Worm (Caenorhabditis elegans) whole organism, L4 larva: ENCODE measurements around the gene tomm-70.

ENCODE experiments used
- F26F4.8 ChIP-seq: fragments of 200-800 bp; sonication (Bioruptor generic); conservative IDR thresholded peaks from 2 replicates; pipeline ENCODE4 v1.3.6; 2022; ENCODE audit warnings: missing genetic modification characterization, missing compliant biosample characterization
- F37D6.2 ChIP-seq: sonication (generic microtip); optimal IDR thresholded peaks from 2 replicates; lab custom pipeline; 2016; ENCODE audit warnings: mild to moderate bottlenecking, missing genetic modification characterization, missing compliant biosample characterization
- F44E2.7 ChIP-seq: fragments of 200-800 bp; sonication (Bioruptor generic); IDR thresholded peaks from 2 replicates; pipeline ENCODE4 v2.1.2; 2022; ENCODE audit warnings: missing genetic modification characterization, missing compliant biosample characterization
- T26A8.4 ChIP-seq: fragments of 200-800 bp; sonication (Bioruptor generic); IDR thresholded peaks from 2 replicates; pipeline ENCODE4 v1.3.6; 2022; ENCODE audit warnings: missing genetic modification characterization, missing compliant biosample characterization
- Y105C5A.15 ChIP-seq: fragments of 200-800 bp; sonication (Bioruptor generic); IDR thresholded peaks from 2 replicates; pipeline ENCODE4 v1.3.6; 2022; ENCODE audit warnings: missing genetic modification characterization, missing compliant biosample characterization
- Y75B8A.6 ChIP-seq: fragments of 200-800 bp; sonication (Bioruptor generic); IDR thresholded peaks from 2 replicates; pipeline ENCODE4 v1.3.6; 2022; ENCODE audit warnings: missing genetic modification reagents, missing genetic modification characterization, missing compliant biosample characterization
- ZK546.5 ChIP-seq, 2 experiments: sonication (generic microtip); optimal IDR thresholded peaks; 2 replicates each; lab custom pipeline; 2017; ENCODE audit warnings: missing biosample characterization in 2 of 2, missing genetic modification characterization in 2 of 2
- aha-1 ChIP-seq: fragments of 150-350 bp; peaks from one replicate; lab custom pipeline; 2014; ENCODE audit warnings: missing biosample characterization, missing genetic modification characterization
- aly-2 ChIP-seq: sonication (generic microtip); optimal IDR thresholded peaks from 2 replicates; lab custom pipeline; 2018; ENCODE audit warnings: missing biosample characterization, missing genetic modification characterization
- arid-1 ChIP-seq: fragments of 200-800 bp; sonication (Bioruptor generic); conservative IDR thresholded peaks from 2 replicates; pipeline ENCODE4 v1.3.6; 2022; ENCODE audit warnings: missing genetic modification reagents, missing genetic modification characterization, missing compliant biosample characterization
- cey-2 ChIP-seq: sonication (generic microtip); optimal IDR thresholded peaks from 3 replicates; lab custom pipeline; 2017; ENCODE audit warnings: missing genetic modification characterization, mild to moderate bottlenecking, missing compliant biosample characterization, antibody characterized with exemption, borderline replicate concordance; ENCODE audit not compliant: insufficient read depth
- daf-19 ChIP-seq: fragments of 200-800 bp; sonication (Bioruptor generic); conservative IDR thresholded peaks from 2 replicates; pipeline ENCODE4 v1.3.6; 2022; ENCODE audit warnings: missing genetic modification characterization, missing compliant biosample characterization
- dmd-6 ChIP-seq: fragments of 200-800 bp; sonication (Bioruptor generic); IDR thresholded peaks from 2 replicates; pipeline ENCODE4 v1.3.6; 2022; ENCODE audit warnings: missing genetic modification reagents, missing genetic modification characterization, missing compliant biosample characterization
- dmd-8 ChIP-seq: fragments of 200-800 bp; sonication (Bioruptor generic); IDR thresholded peaks from 2 replicates; pipeline ENCODE4 v1.3.6; 2022; ENCODE audit warnings: missing genetic modification characterization, missing compliant biosample characterization
- duxl-1 ChIP-seq: sonication (generic microtip); optimal IDR thresholded peaks from 2 replicates; lab custom pipeline; 2016; ENCODE audit warnings: mild to moderate bottlenecking, missing genetic modification characterization, moderate library complexity, missing compliant biosample characterization; ENCODE audit not compliant: poor library complexity
- dve-1 ChIP-seq: sonication (generic microtip); optimal IDR thresholded peaks from 2 replicates; lab custom pipeline; 2017; ENCODE audit warnings: antibody characterized with exemption, mild to moderate bottlenecking, missing genetic modification characterization, missing compliant biosample characterization; ENCODE audit not compliant: insufficient read depth
- fkh-10 ChIP-seq: fragments of 150-350 bp; optimal IDR thresholded peaks from 2 replicates; lab custom pipeline; 2014; ENCODE audit warnings: missing biosample characterization, missing genetic modification reagents, missing genetic modification characterization
- hif-1 ChIP-seq, 2 experiments: sonication (generic microtip); optimal IDR thresholded peaks; 2 replicates each; lab custom pipeline; 2016 to 2017; ENCODE audit warnings: missing compliant biosample characterization in 2 of 2, missing genetic modification characterization in 2 of 2, missing genetic modification reagents in 2 of 2, missing genotype in 2 of 2, mild to moderate bottlenecking in 1 of 2
- hlh-11 ChIP-seq: fragments of 200-800 bp; sonication (Bioruptor generic); optimal IDR thresholded peaks from 2 replicates; lab custom pipeline; 2018; ENCODE audit warnings: mild to moderate bottlenecking, missing genetic modification characterization, missing compliant biosample characterization
- hlh-30 ChIP-seq: sonication (generic microtip); optimal IDR thresholded peaks from 2 replicates; lab custom pipeline; 2017; ENCODE audit warnings: antibody characterized with exemption, mild to moderate bottlenecking, missing genetic modification characterization, missing compliant biosample characterization; ENCODE audit not compliant: insufficient read depth
- jun-1 ChIP-seq: fragments of 150-350 bp; optimal IDR thresholded peaks from 2 replicates; lab custom pipeline; 2014; ENCODE audit warnings: missing biosample characterization, missing genetic modification reagents, missing genetic modification characterization
- lin-1 ChIP-seq: fragments of 200-800 bp; sonication (Bioruptor generic); IDR thresholded peaks from 2 replicates; pipeline ENCODE4 v1.3.6; 2022; ENCODE audit warnings: missing genetic modification reagents, missing genetic modification characterization, missing compliant biosample characterization
- lin-29 ChIP-seq: fragments of 200-800 bp; sonication (Bioruptor generic); IDR thresholded peaks from 2 replicates; pipeline ENCODE4 v1.3.6; 2022; ENCODE audit warnings: missing genetic modification reagents, missing genetic modification characterization, missing compliant biosample characterization
- lsy-2 ChIP-seq, 2 experiments: fragments of 150-350 bp in 1 of 2; sonication (generic microtip) in 1 of 2; optimal IDR thresholded peaks; 2 replicates each; lab custom pipeline; 2014 to 2017; ENCODE audit warnings: missing biosample characterization in 2 of 2, missing genetic modification characterization in 2 of 2
- mdt-29 ChIP-seq: fragments of 200-800 bp; sonication (Bioruptor generic); IDR thresholded peaks from 2 replicates; pipeline ENCODE4 v1.3.6; 2022; ENCODE audit warnings: missing genetic modification reagents, missing genetic modification characterization, missing compliant biosample characterization
- mep-1 ChIP-seq: fragments of 150-350 bp; sonication (generic microtip); optimal IDR thresholded peaks from 3 replicates; lab custom pipeline; 2014; ENCODE audit warnings: missing biosample characterization, missing genetic modification characterization
- mes-2 ChIP-seq: sonication (generic microtip); optimal IDR thresholded peaks from 2 replicates; lab custom pipeline; 2016; ENCODE audit warnings: missing genotype, mild to moderate bottlenecking, missing genetic modification characterization, missing compliant biosample characterization; ENCODE audit not compliant: poor library complexity, severe bottlenecking
- nhr-10 ChIP-seq: fragments of 150-350 bp; optimal IDR thresholded peaks from 2 replicates; lab custom pipeline; 2014; ENCODE audit warnings: missing biosample characterization, missing genetic modification characterization
- nhr-6 ChIP-seq: fragments of 150-350 bp; optimal IDR thresholded peaks from 2 replicates; lab custom pipeline; 2014; ENCODE audit warnings: missing biosample characterization, missing genetic modification characterization
- pqm-1 ChIP-seq: sonication (generic microtip); optimal IDR thresholded peaks from 2 replicates; lab custom pipeline; 2017; ENCODE audit warnings: missing biosample characterization, missing genetic modification characterization
- skn-1 ChIP-seq: fragments of 150-350 bp; optimal IDR thresholded peaks from 2 replicates; lab custom pipeline; 2014; ENCODE audit warnings: missing biosample characterization, missing genetic modification characterization
- snpc-4 ChIP-seq: fragments of 150-350 bp; optimal IDR thresholded peaks from 2 replicates; lab custom pipeline; 2014; ENCODE audit warnings: missing biosample characterization, missing genetic modification characterization
- spr-3 ChIP-seq: fragments of 200-800 bp; sonication (Bioruptor generic); optimal IDR thresholded peaks from 2 replicates; lab custom pipeline; 2018; ENCODE audit warnings: mild to moderate bottlenecking, missing genetic modification characterization, missing compliant biosample characterization
- tag-97 ChIP-seq: fragments of 200-800 bp; sonication (Bioruptor generic); IDR thresholded peaks from 2 replicates; pipeline ENCODE4 v1.3.6; 2022; ENCODE audit warnings: missing genetic modification characterization, missing compliant biosample characterization
- unc-39 ChIP-seq: sonication (generic microtip); optimal IDR thresholded peaks from 2 replicates; lab custom pipeline; 2017; ENCODE audit warnings: missing biosample characterization, missing genetic modification characterization
- unc-62 ChIP-seq, 3 experiments: fragments of 150-350 bp in 1 of 3; sonication (generic microtip); optimal IDR thresholded peaks in 2 of 3; peaks in 1 of 3; 1 replicate in 1 of 3; 2 replicates in 2 of 3; lab custom pipeline; 2014 to 2017; ENCODE audit warnings: missing biosample characterization in 3 of 3, missing genetic modification characterization in 3 of 3, missing genetic modification reagents in 3 of 3, missing genotype in 1 of 3
- zfp-2 ChIP-seq: sonication (generic microtip); optimal IDR thresholded peaks from 2 replicates; lab custom pipeline; 2016; ENCODE audit warnings: mild to moderate bottlenecking, missing genetic modification characterization, missing compliant biosample characterization
- zip-11 ChIP-seq: fragments of 200-800 bp; sonication (Bioruptor generic); IDR thresholded peaks from 2 replicates; pipeline ENCODE4 v1.3.6; 2022; ENCODE audit warnings: missing genetic modification characterization, missing compliant biosample characterization
- zip-2 ChIP-seq: fragments of 150-350 bp; optimal IDR thresholded peaks from 2 replicates; lab custom pipeline; 2014; ENCODE audit warnings: missing biosample characterization, missing genetic modification characterization
- ztf-11 ChIP-seq: fragments of 150-350 bp; optimal IDR thresholded peaks from 2 replicates; lab custom pipeline; 2014; ENCODE audit warnings: missing biosample characterization, missing genetic modification characterization

tomm-70 gene

DNA sequence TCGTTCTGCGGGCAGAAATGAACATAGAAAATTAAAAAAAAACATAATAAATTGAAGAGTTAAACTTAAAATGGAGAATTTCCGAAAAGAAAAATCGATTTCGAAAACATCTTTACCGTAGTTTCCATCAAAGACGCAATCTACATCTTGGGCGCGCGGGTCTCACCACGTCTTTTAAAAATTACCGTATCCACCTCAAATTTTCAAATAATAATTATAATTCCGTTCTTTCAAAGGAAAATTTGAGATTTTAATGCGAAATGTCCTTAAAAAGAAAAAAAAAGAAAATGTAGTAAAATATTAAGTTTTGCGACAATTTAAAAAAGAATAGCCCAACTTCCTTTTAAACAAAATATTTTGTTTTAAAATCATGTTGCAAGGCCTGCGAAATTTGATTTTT, 8.6 kb upstream of the tomm-70 start:
- TF ChIP-seq lin-29 (no peak), lsy-2 (tag; optimal IDR thresholded peaks at IDR 0.05; lab: Kevin White, UChicago) (peak in 1 of 2 experiments; percentile 45)

DNA sequence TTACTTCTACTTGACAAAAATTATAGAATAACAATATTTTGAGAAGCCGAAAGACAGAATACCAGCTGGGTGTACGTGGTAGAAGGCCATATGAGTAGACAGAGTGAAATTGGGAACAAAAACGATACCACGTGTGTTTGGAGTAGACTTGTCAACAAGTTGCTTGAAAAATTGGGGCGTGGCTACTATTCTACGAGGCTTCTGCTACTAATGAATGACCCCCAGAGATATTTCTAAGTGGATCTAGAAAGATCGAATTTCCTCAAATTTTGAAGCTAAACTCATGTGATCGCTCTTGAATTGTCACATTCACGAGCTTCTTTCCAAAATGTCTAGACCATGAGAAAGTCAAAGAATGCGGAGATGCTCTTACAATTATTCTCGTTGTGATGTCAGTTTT, 7.5 kb upstream of the tomm-70 start:
- no peak for TF ChIP-seq Y105C5A.15 (GFP tag; lab: Robert Waterston, UW)
- no peak for TF ChIP-seq duxl-1 (tag; lab: Kevin White, UChicago)
- TF ChIP-seq F26F4.8: no peak
- no peak for TF ChIP-seq dmd-8 (GFP tag; lab: Robert Waterston, UW)
- TF ChIP-seq dmd-6 (GFP tag; lab: Robert Waterston, UW): peak; percentile 32
- no peak for TF ChIP-seq fkh-10 (GFP tag; lab: Kevin White, UChicago)
- TF ChIP-seq pqm-1 (tag; lab: Kevin White, UChicago): no peak
- TF ChIP-seq mep-1: no peak
- peak in 1 of 2 experiments; percentile 91 for TF ChIP-seq unc-62 (GFP tag; optimal IDR thresholded peaks at IDR 0.05 in 1 of 2; lab: Kevin White, UChicago)
- TF ChIP-seq unc-62 (tag; optimal IDR thresholded peaks at IDR 0.05; lab: Kevin White, UChicago): no peak
- TF ChIP-seq tag-97 (GFP tag; lab: Robert Waterston, UW): no peak

DNA sequence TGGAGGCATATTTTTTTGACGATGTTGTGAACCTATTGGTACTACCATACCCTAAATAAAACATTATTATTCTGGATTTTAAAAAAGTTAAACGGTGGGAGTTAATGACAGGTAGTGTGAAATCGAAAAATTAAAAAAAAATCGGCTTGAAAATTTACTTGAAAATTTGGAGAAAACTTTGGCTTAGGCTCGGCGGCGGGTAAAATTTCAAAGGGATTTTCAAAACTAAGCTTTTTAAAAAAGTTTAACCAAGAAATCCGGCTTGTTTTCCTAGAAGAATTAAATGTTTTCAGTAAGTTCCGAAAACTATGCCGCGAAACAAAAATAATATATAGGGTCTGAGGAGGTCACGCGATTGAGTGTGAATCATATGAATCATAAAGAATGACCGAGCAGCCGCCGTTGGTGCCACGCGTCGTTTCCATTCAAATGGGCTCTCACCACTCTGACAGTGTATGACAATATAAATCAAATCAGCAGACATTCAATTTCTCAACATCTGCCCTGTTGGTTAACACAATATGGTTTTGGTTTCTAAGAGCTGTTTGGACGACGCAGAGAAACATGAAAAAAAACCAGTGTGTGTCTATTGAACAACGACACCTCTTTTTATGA, 6.6 kb upstream of the tomm-70 start, which contains the start of gene aak-1:
aak-1 (minus strand) TSS at position 51 of the 615 bp plus-strand sequence.
- TF ChIP-seq hlh-30 (tag; lab: Kevin White, UChicago) (peak; percentile 75), mes-2 (tag; lab: Kevin White, UChicago) (peak; percentile 10), hlh-11 (tag; lab: Kevin White, UChicago) (peak; percentile 47), aha-1 (peak; percentile 88), mdt-29 (GFP tag; lab: Robert Waterston, UW) (no peak)

DNA sequence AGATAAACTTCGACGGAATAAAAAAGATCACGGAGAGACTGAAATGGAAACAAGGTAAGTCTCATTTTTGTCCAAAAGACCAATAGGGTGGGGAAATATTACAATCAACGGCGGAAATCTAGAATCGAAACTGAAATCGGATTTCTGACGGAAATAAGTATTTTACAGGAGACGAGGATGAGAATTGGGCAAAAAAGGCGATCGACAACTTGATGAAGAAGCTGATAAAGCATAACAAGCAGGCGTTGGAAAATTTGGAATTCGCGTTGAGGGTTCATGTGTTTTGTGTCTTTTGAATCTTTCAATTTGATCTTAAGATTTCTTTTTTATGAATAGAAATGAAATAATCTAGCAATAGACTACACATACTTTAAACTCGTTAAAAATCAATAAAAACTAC, 3.9 kb downstream of the tomm-70 start, which contains the start of gene ugtp-1:
ugtp-1 (minus strand) TSS at position 101 of the 400 bp plus-strand sequence.
- no peak for TF ChIP-seq tag-97 (GFP tag; lab: Robert Waterston, UW)
- TF ChIP-seq, all 104 proteins: peak for 0

DNA sequence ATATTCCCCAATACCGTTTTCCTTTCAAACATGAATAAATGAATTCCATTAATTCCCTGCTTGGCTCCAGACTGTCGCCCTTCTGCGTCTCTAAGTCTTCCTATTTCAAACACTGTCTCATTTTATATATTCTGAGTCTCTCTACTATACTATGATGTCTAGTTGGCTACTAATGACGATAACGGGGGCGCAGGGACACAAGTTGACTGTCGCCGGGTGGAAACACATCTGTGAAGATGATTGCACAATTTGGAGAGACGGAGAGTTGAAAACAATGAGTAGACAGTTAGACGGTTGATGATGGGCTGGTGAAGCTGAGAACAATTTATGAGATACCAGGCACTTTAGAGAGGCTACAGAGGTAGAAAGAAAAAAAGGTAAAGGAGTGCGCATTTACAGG, 5.1 kb downstream of the tomm-70 start, which contains the start of gene sma-2:
sma-2 (plus strand) TSS at position 194 of the 400 bp plus-strand sequence.
- TF ChIP-seq jun-1 (no peak), snpc-4 (tag; lab: Kevin White, UChicago) (no peak), skn-1 (tag; lab: Kevin White, UChicago) (no peak), F37D6.2 (tag; lab: Kevin White, UChicago) (no peak), nhr-6 (peak; percentile 74), spr-3 (GFP tag; lab: Kevin White, UChicago) (no peak), aly-2 (tag; lab: Kevin White, UChicago) (no peak), Y75B8A.6 (GFP tag; lab: Robert Waterston, UW) (no peak), dve-1 (tag; lab: Kevin White, UChicago) (peak; percentile 98), zip-11 (GFP tag; lab: Robert Waterston, UW) (no peak), Y105C5A.15 (GFP tag; lab: Robert Waterston, UW) (no peak), unc-62 (GFP tag; optimal IDR thresholded peaks at IDR 0.05 in 1 of 2; lab: Kevin White, UChicago) (peak in 1 of 2 experiments; percentile 14), unc-62 (tag; optimal IDR thresholded peaks at IDR 0.05; lab: Kevin White, UChicago) (no peak), lin-1 (peak; percentile 80), ZK546.5 (tag; optimal IDR thresholded peaks at IDR 0.05; lab: Kevin White, UChicago) (no peak), zip-2 (tag; lab: Kevin White, UChicago) (peak; percentile 40), mep-1 (peak; percentile 78), ztf-11 (tag; lab: Kevin White, UChicago) (no peak), dmd-8 (GFP tag; lab: Robert Waterston, UW) (no peak), nhr-10 (peak; percentile 42), unc-39 (tag; lab: Kevin White, UChicago) (no peak), daf-19 (GFP tag; lab: Robert Waterston, UW) (no peak), hif-1 (tag; optimal IDR thresholded peaks at IDR 0.05; lab: Kevin White, UChicago) (peak in 1 of 2 experiments; percentile 50), zfp-2 (tag; lab: Kevin White, UChicago) (no peak), arid-1 (GFP tag; lab: Robert Waterston, UW) (no peak), cey-2 (peak; percentile 25), T26A8.4 (GFP tag; lab: Robert Waterston, UW) (peak; percentile 53; the same call in 1 of the 2 replicates), F26F4.8 (no peak), F44E2.7 (GFP tag; lab: Robert Waterston, UW) (no peak)
